Worm (Caenorhabditis elegans) whole organism, young adult: Measurements from ENCODE around the gene F28C6.8.

Source experiments
- F49E8.2 ChIP-seq: sonication (generic microtip); optimal IDR thresholded peaks from 3 replicates; lab custom pipeline; 2017; ENCODE audit warnings: missing genetic modification characterization, mild to moderate bottlenecking, missing compliant biosample characterization, antibody characterized with exemption, moderate library complexity; ENCODE audit not compliant: insufficient read depth
- K11D2.4 ChIP-seq: fragments of 200-800 bp; sonication (Bioruptor generic); IDR thresholded peaks from 2 replicates; pipeline ENCODE4 v1.3.6; 2022; ENCODE audit warnings: missing genetic modification reagents, missing genetic modification characterization, missing compliant biosample characterization
- aptf-2 ChIP-seq: fragments of 200-800 bp; sonication (Bioruptor generic); conservative IDR thresholded peaks from 2 replicates; pipeline ENCODE4 v1.3.6; 2022; ENCODE audit warnings: missing genetic modification reagents, missing genetic modification characterization, missing compliant biosample characterization
- atf-7 ChIP-seq: sonication (generic microtip); optimal IDR thresholded peaks from 2 replicates; lab custom pipeline; 2017; ENCODE audit warnings: mild to moderate bottlenecking, missing genetic modification characterization, missing compliant biosample characterization
- attf-5 ChIP-seq: fragments of 200-800 bp; sonication (Bioruptor generic); optimal IDR thresholded peaks from 2 replicates; lab custom pipeline; 2018; ENCODE audit warnings: mild to moderate bottlenecking, missing genetic modification characterization, missing compliant biosample characterization
- attf-6 ChIP-seq: fragments of 200-800 bp; sonication (Bioruptor generic); IDR thresholded peaks from 2 replicates; pipeline ENCODE4 v1.3.6; 2022; ENCODE audit warnings: missing genetic modification reagents, missing genetic modification characterization, missing compliant biosample characterization
- ceh-40 ChIP-seq: fragments of 200-800 bp; sonication (Bioruptor generic); IDR thresholded peaks from 2 replicates; pipeline ENCODE4 v1.3.6; 2022; ENCODE audit warnings: missing genetic modification characterization, missing compliant biosample characterization
- die-1 ChIP-seq: sonication (generic microtip); optimal IDR thresholded peaks from 2 replicates; lab custom pipeline; 2016; ENCODE audit warnings: missing genotype, mild to moderate bottlenecking, missing genetic modification characterization, missing compliant biosample characterization
- dox-1 ChIP-seq: fragments of 200-800 bp; sonication (Bioruptor generic); IDR thresholded peaks from 2 replicates; pipeline ENCODE4 v1.3.6; 2022; ENCODE audit warnings: missing genetic modification reagents, missing genetic modification characterization, missing compliant biosample characterization
- dpff-1 ChIP-seq: sonication (generic microtip); optimal IDR thresholded peaks from 2 replicates; lab custom pipeline; 2017; ENCODE audit warnings: mild to moderate bottlenecking, missing genetic modification characterization, missing compliant biosample characterization
- ets-4 ChIP-seq: fragments of 200-800 bp; sonication (Bioruptor generic); optimal IDR thresholded peaks from 2 replicates; lab custom pipeline; 2018; ENCODE audit warnings: mild to moderate bottlenecking, missing genetic modification characterization, missing compliant biosample characterization
- gei-17 ChIP-seq: fragments of 200-800 bp; sonication (Bioruptor generic); optimal IDR thresholded peaks from 2 replicates; lab custom pipeline; 2018; ENCODE audit warnings: mild to moderate bottlenecking, missing genetic modification characterization, missing compliant biosample characterization
- him-1 ChIP-seq: sonication (generic microtip); optimal IDR thresholded peaks from 2 replicates; lab custom pipeline; 2016; ENCODE audit warnings: missing genotype, missing genetic modification reagents, missing genetic modification characterization, missing compliant biosample characterization
- hlh-12 ChIP-seq: sonication (generic microtip); optimal IDR thresholded peaks from 2 replicates; lab custom pipeline; 2016; ENCODE audit warnings: missing genetic modification characterization, missing compliant biosample characterization
- hlh-26 ChIP-seq: fragments of 200-800 bp; sonication (Bioruptor generic); conservative IDR thresholded peaks from 2 replicates; pipeline ENCODE4 v1.3.6; 2022; ENCODE audit warnings: missing genetic modification reagents, missing genetic modification characterization, missing compliant biosample characterization
- hmg-1.2 ChIP-seq: fragments of 200-800 bp; sonication (Bioruptor generic); IDR thresholded peaks from 2 replicates; pipeline ENCODE4 v1.3.6; 2022; ENCODE audit warnings: missing genetic modification reagents, missing genetic modification characterization, missing compliant biosample characterization
- lag-1 ChIP-seq: fragments of 200-800 bp; sonication (Bioruptor generic); IDR thresholded peaks from 2 replicates; pipeline ENCODE4 v1.3.6; 2022; ENCODE audit warnings: missing genetic modification reagents, missing genetic modification characterization, missing compliant biosample characterization
- lin-35 ChIP-seq, 3 experiments: fragments of 150-350 bp in 2 of 3; sonication (generic microtip) in 1 of 3; optimal IDR thresholded peaks; 2 replicates each; lab custom pipeline; 2014 to 2018; ENCODE audit warnings: missing biosample characterization in 3 of 3, missing genetic modification characterization in 3 of 3, missing genetic modification reagents in 3 of 3
- lsl-1 ChIP-seq: fragments of 200-800 bp; sonication (Bioruptor generic); optimal IDR thresholded peaks from 2 replicates; lab custom pipeline; 2018; ENCODE audit warnings: mild to moderate bottlenecking, missing genetic modification characterization, moderate library complexity, missing compliant biosample characterization
- mxl-1 ChIP-seq: sonication (generic microtip); optimal IDR thresholded peaks from 2 replicates; lab custom pipeline; 2016; ENCODE audit warnings: missing genetic modification characterization, missing compliant biosample characterization
- nfya-1 ChIP-seq: sonication (generic microtip); optimal IDR thresholded peaks from 2 replicates; lab custom pipeline; 2017; ENCODE audit warnings: antibody characterized with exemption, missing compliant biosample characterization, missing genetic modification characterization, borderline replicate concordance; ENCODE audit not compliant: insufficient read depth
- nhr-27 ChIP-seq: fragments of 200-800 bp; sonication (Bioruptor generic); optimal IDR thresholded peaks from 2 replicates; lab custom pipeline; 2018; ENCODE audit warnings: mild to moderate bottlenecking, missing genetic modification characterization, moderate library complexity, missing compliant biosample characterization
- nhr-80 ChIP-seq: sonication (generic microtip); optimal IDR thresholded peaks from 2 replicates; lab custom pipeline; 2016; ENCODE audit warnings: missing genetic modification characterization, missing compliant biosample characterization
- nhr-90 ChIP-seq: sonication (generic microtip); optimal IDR thresholded peaks from 2 replicates; lab custom pipeline; 2016; ENCODE audit warnings: missing genotype, mild to moderate bottlenecking, missing genetic modification characterization, missing compliant biosample characterization
- repo-1 ChIP-seq: sonication (generic microtip); optimal IDR thresholded peaks from 2 replicates; lab custom pipeline; 2017; ENCODE audit warnings: mild to moderate bottlenecking, missing genetic modification characterization, missing compliant biosample characterization
- rpc-1 ChIP-seq, 2 experiments: fragments of 150-350 bp in 1 of 2; sonication (generic microtip) in 1 of 2; optimal IDR thresholded peaks; 2 replicates each; lab custom pipeline; 2014 to 2018; ENCODE audit warnings: missing biosample characterization in 1 of 2, missing genetic modification characterization in 1 of 2, missing genetic modification reagents in 1 of 2, missing genotype in 1 of 2
- sdz-38 ChIP-seq: sonication (generic microtip); optimal IDR thresholded peaks from 2 replicates; lab custom pipeline; 2016; ENCODE audit warnings: missing genotype, missing genetic modification characterization, missing compliant biosample characterization
- sptf-2 ChIP-seq: fragments of 200-800 bp; sonication (Bioruptor generic); optimal IDR thresholded peaks from 2 replicates; lab custom pipeline; 2018; ENCODE audit warnings: mild to moderate bottlenecking, missing genetic modification characterization, missing compliant biosample characterization
- xnd-1 ChIP-seq: sonication (generic microtip); optimal IDR thresholded peaks from 2 replicates; lab custom pipeline; 2016; ENCODE audit warnings: missing genotype, missing genetic modification reagents, missing genetic modification characterization, missing compliant biosample characterization
- zfh-2 ChIP-seq: fragments of 200-800 bp; sonication (Bioruptor generic); conservative IDR thresholded peaks from 2 replicates; pipeline ENCODE4 v1.3.6; 2022; ENCODE audit warnings: missing genetic modification reagents, missing genetic modification characterization, missing compliant biosample characterization
- ztf-22 ChIP-seq: fragments of 200-800 bp; sonication (Bioruptor generic); optimal IDR thresholded peaks from 2 replicates; lab custom pipeline; 2018; ENCODE audit warnings: mild to moderate bottlenecking, missing genetic modification characterization, moderate library complexity, missing compliant biosample characterization
- ztf-25 ChIP-seq: fragments of 200-800 bp; sonication (Bioruptor generic); IDR thresholded peaks from 2 replicates; pipeline ENCODE4 v1.3.6; 2022; ENCODE audit warnings: missing genetic modification reagents, missing genetic modification characterization, missing compliant biosample characterization
- ztf-26 ChIP-seq: sonication (generic microtip); optimal IDR thresholded peaks from 2 replicates; lab custom pipeline; 2017; ENCODE audit warnings: missing genetic modification characterization, missing compliant biosample characterization
- ztf-3 ChIP-seq: fragments of 200-800 bp; sonication (Bioruptor generic); optimal IDR thresholded peaks from 2 replicates; lab custom pipeline; 2018; ENCODE audit warnings: mild to moderate bottlenecking, missing genetic modification characterization, missing compliant biosample characterization

The F28C6.8 gene

ce11 chrII:8616155-8616554 is 9.5 kb downstream of the F28C6.8 start (continued):
- TF ChIP-seq hlh-26 (GFP tag; lab: Robert Waterston, UW): no peak
- TF ChIP-seq lin-35 (GFP tag; optimal IDR thresholded peaks at IDR 0.05; lab: Kevin White, UChicago): no peak
- TF ChIP-seq rpc-1 (optimal IDR thresholded peaks at IDR 0.05; lab: Kevin White, UChicago): no peak
- TF ChIP-seq rpc-1 (tag; optimal IDR thresholded peaks at IDR 0.05; lab: Kevin White, UChicago): no peak

ce11 chrII:8617516-8617915 is 10.9 kb downstream of the F28C6.8 start, which contains the start of gene chhy-1:
TSS of gene chhy-1 (minus strand) at chrII:8617616.
- TF ChIP-seq hlh-12 (tag; lab: Kevin White, UChicago) (no peak), xnd-1 (no peak), sdz-38 (tag; lab: Kevin White, UChicago) (no peak)

- TF ChIP-seq F49E8.2 (tag; lab: Kevin White, UChicago) (no peak), ztf-26 (tag; lab: Kevin White, UChicago) (no peak), mxl-1 (no peak), aptf-2 (GFP tag; lab: Robert Waterston, UW) (no peak), nhr-27 (tag; lab: Kevin White, UChicago) (no peak), repo-1 (no peak), hlh-12 (tag; lab: Kevin White, UChicago) (no peak), K11D2.4 (no peak), gei-17 (GFP tag; lab: Kevin White, UChicago) (no peak), him-1 (tag; lab: Kevin White, UChicago) (no peak), zfh-2 (GFP tag; lab: Robert Waterston, UW) (no peak), die-1 (no peak), nhr-80 (tag; lab: Kevin White, UChicago) (no peak), dox-1 (GFP tag; lab: Robert Waterston, UW) (no peak), nhr-90 (tag; lab: Kevin White, UChicago) (no peak), ztf-25 (no peak)
Measured at ce11 chrII:8621883-8622282, 15.2 kb downstream of the F28C6.8 start, which contains the start of gene T22C8.3. TSS of gene T22C8.3 (minus strand) at chrII:8621983.

- no peak for TF ChIP-seq ztf-26 (tag; lab: Kevin White, UChicago)
- TF ChIP-seq F49E8.2 (tag; lab: Kevin White, UChicago): no peak
- no peak for TF ChIP-seq rpc-1 (optimal IDR thresholded peaks at IDR 0.05; lab: Kevin White, UChicago)
- no peak for TF ChIP-seq rpc-1 (tag; optimal IDR thresholded peaks at IDR 0.05; lab: Kevin White, UChicago)
- no peak for TF ChIP-seq attf-6
- TF ChIP-seq dpff-1 (tag; lab: Kevin White, UChicago): no peak
- no peak for TF ChIP-seq lag-1 (GFP tag; lab: Robert Waterston, UW)
- no peak for TF ChIP-seq ztf-3 (GFP tag; lab: Kevin White, UChicago)
- TF ChIP-seq nfya-1 (tag; lab: Kevin White, UChicago): no peak
Measured at ce11 chrII:8623396-8623795, 16.7 kb downstream of the F28C6.8 start, which contains the start of gene T22C8.4. TSS of gene T22C8.4 (minus strand) at chrII:8623496.

ce11 chrII:8625163-8625562 is 18.5 kb downstream of the F28C6.8 start, which contains the start of gene sptf-2:
TSS of gene sptf-2 (plus strand) at chrII:8625459.
- TF ChIP-seq atf-7 (tag; lab: Kevin White, UChicago): peak; percentile 25
- peak; percentile 23 for TF ChIP-seq ztf-22 (GFP tag; lab: Kevin White, UChicago)
- TF ChIP-seq attf-5 (GFP tag; lab: Kevin White, UChicago): no peak
- peak; percentile 16; the same call in 1 of the 2 replicates for TF ChIP-seq hmg-1.2
- peak; percentile 99 for TF ChIP-seq sptf-2 (GFP tag; lab: Kevin White, UChicago)
- TF ChIP-seq ets-4 (GFP tag; lab: Kevin White, UChicago): peak; percentile 70
- TF ChIP-seq nhr-80 (tag; lab: Kevin White, UChicago): peak; percentile 99
- TF ChIP-seq lsl-1: no peak
- TF ChIP-seq ceh-40 (GFP tag; lab: Robert Waterston, UW): 0 out of 2 replicates have a peak, but pooled peaks have one; percentile 4
